Fruit fly (Drosophila melanogaster): ENCODE measurements around the gene GstZ1.

DNA sequence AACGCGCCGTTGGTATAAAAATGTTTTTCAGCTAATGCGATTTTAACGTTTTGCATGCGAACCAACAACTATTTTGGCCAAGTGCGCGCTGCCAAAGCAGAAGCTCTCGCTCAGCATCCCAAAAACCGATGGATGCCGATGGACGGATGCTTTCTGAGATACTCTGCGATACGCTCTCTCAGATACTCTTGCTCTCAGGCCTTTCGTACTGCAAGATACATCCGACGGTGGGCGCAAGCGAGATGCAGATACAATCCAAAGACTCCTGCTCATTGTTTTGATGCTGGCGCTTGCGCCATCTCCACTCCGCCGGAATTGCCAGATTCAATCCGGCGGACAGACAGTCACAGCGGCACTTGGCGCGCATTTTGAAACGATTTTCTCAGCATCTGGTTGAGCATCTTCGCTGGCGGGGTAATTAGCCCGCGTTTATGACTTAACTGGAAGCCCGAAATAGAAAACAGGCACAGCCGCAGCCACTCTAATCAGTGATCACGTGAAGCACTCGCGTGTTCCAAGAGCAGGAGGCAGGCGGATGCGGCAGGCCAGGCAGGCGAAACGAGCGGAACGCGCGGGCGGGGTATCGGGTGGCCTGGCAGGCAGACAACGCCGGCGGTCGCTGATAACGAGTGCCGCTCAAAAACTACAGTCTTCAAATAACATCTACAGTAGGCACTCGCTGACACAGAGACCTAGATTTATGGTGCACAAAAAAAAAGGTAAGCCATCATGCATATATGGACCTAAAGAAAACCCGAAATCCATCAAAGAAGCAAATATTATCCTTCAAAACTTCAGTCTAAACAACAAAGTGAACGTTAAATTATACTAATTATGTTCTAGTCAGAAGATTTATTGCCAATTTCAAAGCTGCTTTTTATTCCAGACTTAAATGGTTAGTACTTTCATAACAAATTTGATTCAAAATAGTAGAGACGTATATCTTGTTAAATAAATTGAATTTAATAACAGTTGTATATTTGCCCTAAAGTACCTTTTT, 37.6 kb upstream of the GstZ1 start, which contains the start of gene CG16779:
- no peak for TF ChIP-seq ttk (optimal IDR thresholded peaks at IDR 0.05)
- no peak for TF ChIP-seq Sin3A (optimal IDR thresholded peaks at IDR 0.05)
- TF ChIP-seq psq (optimal IDR thresholded peaks at IDR 0.05) = no peak
